Worm (Caenorhabditis elegans) whole organism, L1 larva: ENCODE measurements around the gene nol-10.

Experiments
- C34B4.2 ChIP-seq: sonication (generic microtip); optimal IDR thresholded peaks from 2 replicates; lab custom pipeline; 2017; ENCODE audit warnings: mild to moderate bottlenecking, missing genetic modification characterization, missing compliant biosample characterization
- F16B12.6 ChIP-seq: fragments of 150-350 bp; optimal IDR thresholded peaks from 2 replicates; lab custom pipeline; 2014; ENCODE audit warnings: missing biosample characterization, missing genetic modification characterization
- alr-1 ChIP-seq: fragments of 200-800 bp; sonication (Bioruptor generic); optimal IDR thresholded peaks from 2 replicates; lab custom pipeline; 2018; ENCODE audit warnings: borderline replicate concordance, mild to moderate bottlenecking, missing genetic modification characterization, missing compliant biosample characterization
- aly-2 ChIP-seq: fragments of 150-350 bp; optimal IDR thresholded peaks from 2 replicates; lab custom pipeline; 2014; ENCODE audit warnings: missing biosample characterization, missing genetic modification characterization
- blmp-1 ChIP-seq: fragments of 150-350 bp; optimal IDR thresholded peaks from 2 replicates; lab custom pipeline; 2014; ENCODE audit warnings: missing biosample characterization, missing genetic modification characterization
- ceh-63 ChIP-seq: fragments of 200-800 bp; sonication (Bioruptor generic); optimal IDR thresholded peaks from 2 replicates; lab custom pipeline; 2018; ENCODE audit warnings: mild to moderate bottlenecking, missing genetic modification characterization, missing compliant biosample characterization
- ceh-8 ChIP-seq: fragments of 200-800 bp; sonication (Bioruptor generic); optimal IDR thresholded peaks from 2 replicates; lab custom pipeline; 2018; ENCODE audit warnings: mild to moderate bottlenecking, missing genetic modification characterization, moderate library complexity, missing compliant biosample characterization
- ceh-82 ChIP-seq, 3 experiments: fragments of 150-350 bp in 1 of 3; sonication (generic microtip) in 2 of 3; optimal IDR thresholded peaks; 2 replicates each; lab custom pipeline; 2014 to 2017; ENCODE audit warnings: missing biosample characterization in 3 of 3, missing genetic modification characterization in 3 of 3
- ceh-90 ChIP-seq: sonication (generic microtip); optimal IDR thresholded peaks from 2 replicates; lab custom pipeline; 2016; ENCODE audit warnings: missing genetic modification characterization, missing compliant biosample characterization
- dpl-1 ChIP-seq, 3 experiments: fragments of 150-350 bp in 2 of 3; sonication (generic microtip) in 1 of 3; optimal IDR thresholded peaks; 2 replicates each; lab custom pipeline; 2014 to 2017; ENCODE audit warnings: missing biosample characterization in 3 of 3, missing genetic modification characterization in 3 of 3, missing genetic modification reagents in 3 of 3
- efl-1 ChIP-seq, 4 experiments: fragments of 150-350 bp; optimal IDR thresholded peaks in 3 of 4; peaks in 1 of 4; 1 replicate in 1 of 4; 2 replicates in 3 of 4; lab custom pipeline; 2014; ENCODE audit warnings: missing biosample characterization in 2 of 4, missing genetic modification characterization in 2 of 4, missing genetic modification reagents in 2 of 4
- egl-27 ChIP-seq, 2 experiments: fragments of 150-350 bp in 1 of 2; sonication (generic microtip); optimal IDR thresholded peaks; 3 replicates each; lab custom pipeline; 2017 to 2018; ENCODE audit warnings: missing biosample characterization in 2 of 2, missing genetic modification characterization in 2 of 2, missing genetic modification reagents in 2 of 2
- elt-2 ChIP-seq: sonication (generic microtip); optimal IDR thresholded peaks from 2 replicates; lab custom pipeline; 2016; ENCODE audit warnings: missing genetic modification characterization, mild to moderate bottlenecking, inconsistent platforms, missing compliant biosample characterization, missing genetic modification reagents
- elt-3 ChIP-seq, 6 experiments: fragments of 150-350 bp in 1 of 6; sonication (generic microtip); optimal IDR thresholded peaks; 2 replicates each; lab custom pipeline; 2017 to 2018; ENCODE audit warnings: missing biosample characterization in 6 of 6, missing genetic modification characterization in 6 of 6, inconsistent platforms in 1 of 6
- ets-5 ChIP-seq: fragments of 200-800 bp; sonication (Bioruptor generic); IDR thresholded peaks from 2 replicates; pipeline ENCODE4 v1.3.6; 2022; ENCODE audit warnings: missing genetic modification characterization, missing compliant biosample characterization
- fkh-10 ChIP-seq: sonication (generic microtip); optimal IDR thresholded peaks from 2 replicates; lab custom pipeline; 2017; ENCODE audit warnings: missing biosample characterization, missing genetic modification reagents, missing genetic modification characterization
- fkh-4 ChIP-seq: sonication (generic microtip); optimal IDR thresholded peaks from 2 replicates; lab custom pipeline; 2016; ENCODE audit warnings: missing compliant biosample characterization, missing genetic modification characterization, borderline replicate concordance
- fos-1 ChIP-seq: fragments of 150-350 bp; optimal IDR thresholded peaks from 2 replicates; lab custom pipeline; 2014; ENCODE audit warnings: missing biosample characterization, missing genetic modification characterization
- lin-14 ChIP-seq: fragments of 200-800 bp; sonication (Bioruptor generic); optimal IDR thresholded peaks from 2 replicates; lab custom pipeline; 2018; ENCODE audit warnings: mild to moderate bottlenecking, missing genetic modification characterization, moderate library complexity, missing compliant biosample characterization
- lin-39 ChIP-seq: fragments of 150-350 bp; optimal IDR thresholded peaks from 2 replicates; lab custom pipeline; 2014; ENCODE audit warnings: missing biosample characterization, missing genetic modification reagents, missing genetic modification characterization
- lir-3 ChIP-seq: sonication (generic microtip); optimal IDR thresholded peaks from 2 replicates; lab custom pipeline; 2016; ENCODE audit warnings: mild to moderate bottlenecking, missing genetic modification characterization, moderate library complexity, missing compliant biosample characterization; ENCODE audit not compliant: poor library complexity
- lsy-2 ChIP-seq, 2 experiments: fragments of 150-350 bp; optimal IDR thresholded peaks; 2 replicates each; lab custom pipeline; 2014; ENCODE audit warnings: missing biosample characterization in 2 of 2, missing genetic modification characterization in 2 of 2
- mef-2 ChIP-seq: fragments of 150-350 bp; optimal IDR thresholded peaks from 2 replicates; lab custom pipeline; 2014; ENCODE audit warnings: missing biosample characterization, missing genetic modification characterization
- mep-1 ChIP-seq: fragments of 150-350 bp; optimal IDR thresholded peaks from 2 replicates; lab custom pipeline; 2014; ENCODE audit warnings: missing biosample characterization, missing genetic modification characterization
- nhr-11 ChIP-seq: fragments of 150-350 bp; optimal IDR thresholded peaks from 2 replicates; lab custom pipeline; 2014; ENCODE audit warnings: missing biosample characterization, missing genetic modification characterization
- nhr-90 ChIP-seq: sonication (generic microtip); optimal IDR thresholded peaks from 2 replicates; lab custom pipeline; 2016; ENCODE audit warnings: mild to moderate bottlenecking, missing genetic modification characterization, missing compliant biosample characterization; ENCODE audit not compliant: poor library complexity
- pag-3 ChIP-seq: sonication (generic microtip); optimal IDR thresholded peaks from 2 replicates; lab custom pipeline; 2017; ENCODE audit warnings: missing genetic modification characterization, mild to moderate bottlenecking, missing compliant biosample characterization, antibody characterized with exemption, borderline replicate concordance; ENCODE audit not compliant: insufficient read depth
- sox-4 ChIP-seq: sonication (generic microtip); optimal IDR thresholded peaks from 2 replicates; lab custom pipeline; 2016; ENCODE audit warnings: missing genetic modification characterization, missing compliant biosample characterization
- unc-62 ChIP-seq: fragments of 150-350 bp; optimal IDR thresholded peaks from 2 replicates; lab custom pipeline; 2014; ENCODE audit warnings: missing biosample characterization, missing genetic modification reagents, missing genetic modification characterization
- unc-86 ChIP-seq: sonication (generic microtip); optimal IDR thresholded peaks from 2 replicates; lab custom pipeline; 2016; ENCODE audit warnings: missing genetic modification characterization, missing compliant biosample characterization
- unc-98 ChIP-seq: fragments of 200-800 bp; sonication (Bioruptor generic); IDR thresholded peaks from 2 replicates; pipeline ENCODE4 v1.3.6; 2022; ENCODE audit warnings: missing genetic modification characterization, missing compliant biosample characterization
- vab-15 ChIP-seq: sonication (generic microtip); optimal IDR thresholded peaks from 2 replicates; lab custom pipeline; 2017; ENCODE audit warnings: missing genotype, mild to moderate bottlenecking, missing genetic modification characterization, missing compliant biosample characterization
- zag-1 ChIP-seq: fragments of 150-350 bp; optimal IDR thresholded peaks from 2 replicates; lab custom pipeline; 2014; ENCODE audit warnings: missing biosample characterization, missing genetic modification characterization

Gene nol-10

DNA sequence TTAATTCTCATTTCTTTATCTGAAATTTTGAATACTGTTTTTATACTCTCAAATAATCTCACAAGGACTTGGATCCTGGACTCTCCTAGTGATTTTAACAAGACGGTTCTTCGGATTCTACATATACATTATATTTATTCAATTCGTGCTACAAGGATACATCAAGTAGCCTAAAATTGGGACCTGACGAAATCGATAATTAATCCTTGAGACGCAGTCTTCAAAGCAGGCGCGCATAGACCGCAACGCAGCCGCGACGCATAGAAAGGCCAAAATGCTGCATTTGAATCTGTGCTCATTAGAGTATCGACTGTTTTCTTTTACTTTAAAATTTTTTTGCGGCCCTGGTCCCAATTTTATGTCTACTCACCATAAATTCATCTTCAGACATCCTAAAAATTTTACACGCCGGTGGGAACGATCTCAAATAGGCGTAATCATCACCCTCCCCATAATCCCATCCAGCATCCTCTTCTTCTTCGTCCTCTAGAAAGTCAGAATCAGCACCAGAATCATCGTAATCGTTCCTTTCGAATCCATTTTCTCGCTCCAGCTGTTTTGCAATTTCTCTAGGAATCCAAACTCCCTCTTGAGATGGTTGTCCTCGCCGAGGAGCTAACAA lies 5.1 kb upstream of the nol-10 start, which contains the start of gene cec-4:
Gene cec-4 (plus strand): TSS at position 572 of the 622 bp plus-strand sequence.
- TF ChIP-seq ceh-90 (tag; lab: Kevin White, UChicago) (no peak), efl-1 (optimal IDR thresholded peaks at IDR 0.05; lab: Kevin White, UChicago) (peak in 1 of 2 experiments; percentile 15), efl-1 (GFP tag; optimal IDR thresholded peaks at IDR 0.05 in 1 of 2; lab: Kevin White, UChicago) (no peak), ceh-63 (GFP tag; lab: Kevin White, UChicago) (peak; percentile 8)
- TF ChIP-seq, all 84 proteins: peak for 2

DNA sequence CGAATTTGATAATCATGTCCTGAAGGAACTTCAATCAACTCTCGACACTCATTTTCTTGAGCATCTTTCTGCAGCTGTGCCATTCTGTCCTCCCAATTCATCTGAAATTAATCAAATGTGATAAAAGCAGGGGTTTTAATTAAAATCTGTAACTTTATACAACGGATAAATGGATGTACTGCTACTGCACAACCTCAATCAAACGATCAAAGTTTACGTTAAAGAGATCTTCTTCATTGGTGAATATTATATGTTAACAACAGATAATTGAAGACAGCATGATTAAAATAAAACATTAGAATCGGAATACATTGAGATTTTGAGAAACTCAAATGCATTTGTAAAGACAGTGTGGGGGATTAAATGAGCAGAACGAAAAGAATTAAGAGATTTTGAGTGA lies 2.1 kb upstream of the nol-10 start, which contains the start of gene F32E10.5:
Gene F32E10.5 (minus strand): TSS at position 101 of the 400 bp plus-strand sequence.
- TF ChIP-seq C34B4.2 (tag; lab: Kevin White, UChicago) (no peak), vab-15 (tag; lab: Kevin White, UChicago) (no peak), lir-3 (no peak), blmp-1 (no peak), fos-1 (tag; lab: Kevin White, UChicago) (no peak), ceh-8 (no peak), lin-39 (tag; lab: Kevin White, UChicago) (no peak), lsy-2 (tag; optimal IDR thresholded peaks at IDR 0.05; lab: Kevin White, UChicago) (no peak), ceh-63 (GFP tag; lab: Kevin White, UChicago) (no peak)

DNA sequence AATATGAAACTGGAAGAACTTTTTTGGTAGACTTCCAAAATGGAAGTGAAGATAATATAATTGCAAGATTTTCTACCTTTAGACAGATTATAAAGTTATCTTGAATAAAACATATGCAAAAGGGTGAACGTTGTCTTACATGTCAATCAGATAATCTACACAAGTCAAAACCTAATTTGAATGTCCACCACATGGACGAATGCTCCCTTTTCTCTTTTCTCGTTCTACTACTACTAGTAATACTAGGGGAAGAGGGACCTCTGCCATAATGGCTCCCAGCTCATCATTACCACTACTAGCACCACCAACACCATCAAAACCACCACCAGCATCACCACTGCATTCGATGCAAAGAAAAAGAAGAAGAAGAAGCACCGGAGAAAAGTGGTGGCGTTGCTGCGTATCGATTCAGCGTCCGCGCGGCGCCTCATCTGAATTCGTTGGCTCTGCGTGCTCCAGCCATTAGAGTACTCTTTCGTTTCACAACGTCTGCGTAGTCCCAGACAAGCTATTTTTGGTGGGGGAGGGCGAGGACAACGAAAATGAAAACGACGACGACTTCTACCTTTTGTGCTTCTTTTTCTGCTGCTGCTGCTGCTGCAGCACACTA lies 5.0 kb downstream of the nol-10 start:
- TF ChIP-seq ets-5 (GFP tag; lab: Robert Waterston, UW) (no peak), lin-14 (peak; percentile 58), mef-2 (tag; lab: Kevin White, UChicago) (no peak), ceh-82 (tag; optimal IDR thresholded peaks at IDR 0.05; lab: Kevin White, UChicago) (peak in 2 of 3 experiments; percentile 15 to 40), pag-3 (tag; lab: Kevin White, UChicago) (no peak), dpl-1 (GFP tag; optimal IDR thresholded peaks at IDR 0.05; lab: Kevin White, UChicago) (no peak), mep-1 (tag; lab: Kevin White, UChicago) (no peak)

DNA sequence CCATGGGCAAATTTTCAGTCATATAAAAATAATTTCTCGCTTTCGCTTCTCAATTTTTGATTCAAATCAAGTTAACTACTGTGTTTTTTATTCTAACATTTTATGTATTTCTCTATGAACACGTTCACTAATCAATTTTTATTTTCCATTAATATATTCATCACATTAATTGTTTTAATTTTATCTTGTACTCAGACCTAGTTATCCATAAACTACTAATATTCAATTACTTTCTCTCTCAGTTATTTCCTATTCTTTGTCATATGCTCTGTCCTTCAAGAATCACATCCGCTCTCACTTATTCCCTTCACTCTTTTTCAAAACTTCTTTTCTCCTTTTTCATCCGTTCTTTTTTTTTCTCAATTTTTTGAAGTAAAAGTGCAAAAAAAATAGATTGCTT lies 6.6 kb downstream of the nol-10 start:
- no peak for TF ChIP-seq mef-2 (tag; lab: Kevin White, UChicago)
- TF ChIP-seq aly-2 (tag; lab: Kevin White, UChicago) = no peak
- TF ChIP-seq F16B12.6 (tag; lab: Kevin White, UChicago) = no peak
- no peak for TF ChIP-seq nhr-11 (tag; lab: Kevin White, UChicago)
- TF ChIP-seq zag-1 (tag; lab: Kevin White, UChicago) = no peak
- TF ChIP-seq sox-4 = no peak
- TF ChIP-seq egl-27 (tag; optimal IDR thresholded peaks at IDR 0.05; lab: Kevin White, UChicago) = no peak
- no peak for TF ChIP-seq unc-62 (GFP tag; lab: Kevin White, UChicago)
- peak; percentile 79 for TF ChIP-seq fkh-10
- TF ChIP-seq unc-86 = no peak
- no peak for TF ChIP-seq ceh-90 (tag; lab: Kevin White, UChicago)
- no peak for TF ChIP-seq fkh-4 (tag; lab: Kevin White, UChicago)
- no peak for TF ChIP-seq unc-98 (GFP tag; lab: Robert Waterston, UW)
- peak; percentile 11 for TF ChIP-seq lin-14
- no peak for TF ChIP-seq ceh-63 (GFP tag; lab: Kevin White, UChicago)
- TF ChIP-seq nhr-90 (tag; lab: Kevin White, UChicago) = no peak
- no peak for TF ChIP-seq alr-1
- no peak for TF ChIP-seq blmp-1

DNA sequence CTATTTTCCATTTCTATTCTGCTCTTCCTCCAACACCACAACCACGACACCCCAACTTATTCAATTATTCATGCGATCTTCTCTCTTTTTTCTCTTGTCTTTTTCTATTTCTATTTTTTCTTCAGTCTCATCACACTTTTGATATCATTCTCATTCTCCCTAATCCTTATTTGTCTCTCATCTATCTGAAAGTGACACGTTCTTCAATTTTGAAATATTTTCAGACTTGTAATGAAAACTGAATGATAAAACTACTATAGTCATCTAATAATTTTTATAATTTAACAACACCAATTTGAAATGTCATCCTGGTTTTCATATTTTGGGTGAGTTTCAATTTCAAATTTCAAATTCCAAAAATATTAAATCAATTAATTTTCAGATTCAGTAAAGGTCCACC lies 8.2 kb downstream of the nol-10 start, which contains the start of gene cla-1:
Gene cla-1 (plus strand): TSS at position 301 of the 400 bp plus-strand sequence.
- TF ChIP-seq lsy-2 (tag; optimal IDR thresholded peaks at IDR 0.05; lab: Kevin White, UChicago) = no peak
- TF ChIP-seq elt-2 (tag; lab: Kevin White, UChicago) = no peak
- TF ChIP-seq lin-14 = peak; percentile 33
- TF ChIP-seq elt-3 (tag; optimal IDR thresholded peaks at IDR 0.05; lab: Kevin White, UChicago) = no peak
